Worm (Caenorhabditis elegans): ENCODE measurements around the gene Y50D4A.4.

DNA sequence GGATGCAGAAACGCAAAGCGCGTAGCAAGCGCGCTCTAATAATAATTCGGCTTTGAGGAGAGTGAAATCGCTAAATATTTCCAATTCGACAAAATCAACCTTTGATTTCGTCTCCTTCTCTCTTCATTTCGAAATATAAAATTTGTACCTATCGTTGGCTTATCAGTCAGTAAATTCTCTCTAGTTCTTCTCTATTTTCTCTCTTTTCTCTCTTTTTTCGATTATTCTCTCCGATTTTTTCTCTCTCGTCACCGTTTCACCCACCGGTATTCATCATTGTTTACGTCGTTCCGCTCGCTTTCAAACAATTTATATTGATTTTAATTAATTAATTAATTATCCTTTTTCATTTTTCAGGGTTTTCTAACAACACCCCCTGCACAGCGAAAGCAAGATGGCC, 40.0 kb downstream of the Y50D4A.4 start, which contains the start of gene cmd-1:
- TF ChIP-seq ceh-82 (tag; optimal IDR thresholded peaks at IDR 0.05) (no peak), ama-1 (optimal IDR thresholded peaks at IDR 0.05) (no peak), ceh-44 (GFP tag; IDR thresholded peaks at IDR 0.05) (no peak), pha-4 (GFP tag; IDR thresholded peaks at IDR 0.05) (no peak), pha-4 (tag; optimal IDR thresholded peaks at IDR 0.05) (no peak), unc-130 (GFP tag; optimal IDR thresholded peaks at IDR 0.05) (no peak), nhr-76 (tag; optimal IDR thresholded peaks at IDR 0.05) (no peak), snpc-4 (tag; optimal IDR thresholded peaks at IDR 0.05) (no peak), ztf-7 (tag; optimal IDR thresholded peaks at IDR 0.05) (no peak), lsy-2 (tag; optimal IDR thresholded peaks at IDR 0.05) (peak in 1 of 2 experiments; percentile 31), lin-13 (GFP tag; optimal IDR thresholded peaks at IDR 0.05) (no peak)

Measured in whole organism, L4 larva.